Worm (Caenorhabditis elegans) whole organism, early embryonic: Measurements from ENCODE around the gene fbxb-92.

Experiments used
- B0310.2 ChIP-seq: sonication (generic microtip); optimal IDR thresholded peaks from 2 replicates; lab custom pipeline; 2016; ENCODE audit warnings: mild to moderate bottlenecking, missing genetic modification characterization, missing compliant biosample characterization
- F13C5.2 ChIP-seq: sonication (generic microtip); optimal IDR thresholded peaks from 2 replicates; lab custom pipeline; 2017; ENCODE audit warnings: mild to moderate bottlenecking, missing genetic modification characterization, inconsistent platforms, missing compliant biosample characterization
- aly-1 ChIP-seq: sonication (generic microtip); optimal IDR thresholded peaks from 2 replicates; lab custom pipeline; 2016; ENCODE audit warnings: missing genetic modification characterization, missing compliant biosample characterization
- ama-1 ChIP-seq: fragments of 150-350 bp; optimal IDR thresholded peaks from 2 replicates; lab custom pipeline; 2014
- ceh-13 ChIP-seq: fragments of 200-800 bp; sonication (Bioruptor generic); optimal IDR thresholded peaks from 2 replicates; lab custom pipeline; 2018; ENCODE audit warnings: mild to moderate bottlenecking, missing genetic modification characterization, missing compliant biosample characterization
- ceh-36 ChIP-seq: sonication (generic microtip); optimal IDR thresholded peaks from 2 replicates; lab custom pipeline; 2016; ENCODE audit warnings: missing genetic modification characterization, inconsistent platforms, missing compliant biosample characterization
- ets-7 ChIP-seq: sonication (generic microtip); optimal IDR thresholded peaks from 2 replicates; lab custom pipeline; 2016; ENCODE audit warnings: missing genotype, missing genetic modification characterization, missing compliant biosample characterization
- flt-1 ChIP-seq: fragments of 200-800 bp; sonication (Bioruptor generic); IDR thresholded peaks from 2 replicates; pipeline ENCODE4 v1.3.6; 2022; ENCODE audit warnings: missing genetic modification characterization, missing compliant biosample characterization
- hmbx-1 ChIP-seq: sonication (generic microtip); optimal IDR thresholded peaks from 2 replicates; lab custom pipeline; 2016; ENCODE audit warnings: mild to moderate bottlenecking, missing genetic modification characterization, missing compliant biosample characterization
- hmg-4 ChIP-seq: fragments of 200-800 bp; sonication (Bioruptor generic); optimal IDR thresholded peaks from 2 replicates; lab custom pipeline; 2018; ENCODE audit warnings: mild to moderate bottlenecking, missing genetic modification characterization, missing compliant biosample characterization
- hnd-1 ChIP-seq: sonication (generic microtip); optimal IDR thresholded peaks from 2 replicates; lab custom pipeline; 2016; ENCODE audit warnings: missing genetic modification characterization, missing compliant biosample characterization
- pes-1 ChIP-seq: fragments of 200-800 bp; sonication (Bioruptor generic); IDR thresholded peaks from 2 replicates; pipeline ENCODE4 v1.3.6; 2022; ENCODE audit warnings: missing genetic modification reagents, missing genetic modification characterization, missing compliant biosample characterization
- scrt-1 ChIP-seq: fragments of 200-800 bp; sonication (Bioruptor generic); IDR thresholded peaks from 2 replicates; pipeline ENCODE4 v1.3.6; 2022; ENCODE audit warnings: missing genetic modification characterization, missing compliant biosample characterization
- sea-1 ChIP-seq: fragments of 200-800 bp; sonication (Bioruptor generic); conservative IDR thresholded peaks from 2 replicates; pipeline ENCODE4 v1.3.6; 2022; ENCODE audit warnings: missing genetic modification characterization, missing compliant biosample characterization
- tbx-11 ChIP-seq: fragments of 200-800 bp; sonication (Bioruptor generic); IDR thresholded peaks from 2 replicates; pipeline ENCODE4 v1.3.6; 2022; ENCODE audit warnings: missing genetic modification characterization, missing compliant biosample characterization
- tbx-37 ChIP-seq: fragments of 200-800 bp; sonication (Bioruptor generic); conservative IDR thresholded peaks from 2 replicates; pipeline ENCODE4 v1.3.6; 2022; ENCODE audit warnings: missing genetic modification reagents, missing genetic modification characterization, missing compliant biosample characterization
- tra-4 ChIP-seq: sonication (generic microtip); optimal IDR thresholded peaks from 2 replicates; lab custom pipeline; 2017; ENCODE audit warnings: missing genetic modification characterization, missing compliant biosample characterization

The fbxb-92 gene

ce11 chrII:3743684-3744200, 3.6 kb downstream of the fbxb-92 start, which contains the start of gene nta-1:
Gene nta-1 (minus strand): TSS chrII:3743814.
- TF ChIP-seq ceh-13 (GFP tag; lab: Kevin White, UChicago) (no peak), aly-1 (tag; lab: Kevin White, UChicago) (no peak), tra-4 (no peak), sea-1 (no peak), tbx-11 (GFP tag; lab: Robert Waterston, UW) (no peak), F13C5.2 (tag; lab: Kevin White, UChicago) (no peak), flt-1 (no peak), scrt-1 (GFP tag; lab: Robert Waterston, UW) (no peak), hmg-4 (GFP tag; lab: Kevin White, UChicago) (no peak), hnd-1 (no peak), pes-1 (no peak), ceh-36 (tag; lab: Kevin White, UChicago) (no peak), B0310.2 (tag; lab: Kevin White, UChicago) (no peak), ets-7 (tag; lab: Kevin White, UChicago) (no peak), tbx-37 (GFP tag; lab: Robert Waterston, UW) (no peak), hmbx-1 (tag; lab: Kevin White, UChicago) (no peak), ama-1 (lab: Kevin White, UChicago) (no peak)

- TF ChIP-seq hmg-4 (GFP tag; lab: Kevin White, UChicago) (no peak), ama-1 (lab: Kevin White, UChicago) (no peak), ceh-36 (tag; lab: Kevin White, UChicago) (no peak), B0310.2 (tag; lab: Kevin White, UChicago) (no peak), flt-1 (no peak), scrt-1 (GFP tag; lab: Robert Waterston, UW) (no peak), tbx-11 (GFP tag; lab: Robert Waterston, UW) (no peak)
These were observed 5.7 kb downstream of the fbxb-92 start, which contains the start of gene F12E12.1 for ce11 chrII:3741584-3741983. Gene F12E12.1 (plus strand): TSS chrII:3741884.

DNA sequence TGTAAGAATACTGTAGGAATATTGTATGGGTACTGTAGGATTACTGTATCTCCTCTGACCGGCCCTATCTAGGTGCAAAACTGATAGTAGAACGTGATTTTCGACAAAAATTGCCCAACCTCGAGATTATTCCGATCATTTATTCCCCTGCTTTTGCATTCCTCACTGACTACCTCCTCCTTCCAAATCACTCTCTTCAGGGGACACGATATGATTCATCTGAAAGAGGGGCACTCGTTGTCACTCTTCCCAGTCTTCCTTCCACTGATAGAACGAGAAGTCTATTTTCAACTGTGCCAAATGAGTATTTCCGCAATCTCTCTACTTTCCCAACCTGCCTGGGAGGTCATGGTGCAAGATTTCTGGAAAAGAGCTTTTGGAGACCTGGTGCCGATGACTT, 7.7 kb downstream of the fbxb-92 start, which contains the start of gene F12E12.2:
TSS of gene F12E12.2 (plus strand) at position 301 of the 400 bp plus-strand sequence.
- no peak for TF ChIP-seq F13C5.2 (tag; lab: Kevin White, UChicago)
- no peak for TF ChIP-seq ets-7 (tag; lab: Kevin White, UChicago)
- TF ChIP-seq aly-1 (tag; lab: Kevin White, UChicago), result no peak
- TF ChIP-seq hnd-1, result no peak
- no peak for TF ChIP-seq pes-1
- TF ChIP-seq tra-4, result no peak
- no peak for TF ChIP-seq tbx-11 (GFP tag; lab: Robert Waterston, UW)
- no peak for TF ChIP-seq hmbx-1 (tag; lab: Kevin White, UChicago)
- no peak for TF ChIP-seq ama-1 (lab: Kevin White, UChicago)
- TF ChIP-seq ceh-36 (tag; lab: Kevin White, UChicago), result no peak
- no peak for TF ChIP-seq tbx-37 (GFP tag; lab: Robert Waterston, UW)
- TF ChIP-seq ceh-13 (GFP tag; lab: Kevin White, UChicago), result no peak
- TF ChIP-seq hmg-4 (GFP tag; lab: Kevin White, UChicago), result no peak

- TF ChIP-seq tra-4 (no peak), sea-1 (no peak), tbx-11 (GFP tag; lab: Robert Waterston, UW) (no peak), ama-1 (lab: Kevin White, UChicago) (no peak), ets-7 (tag; lab: Kevin White, UChicago) (no peak), ceh-13 (GFP tag; lab: Kevin White, UChicago) (no peak), hmg-4 (GFP tag; lab: Kevin White, UChicago) (no peak), B0310.2 (tag; lab: Kevin White, UChicago) (no peak), tbx-37 (GFP tag; lab: Robert Waterston, UW) (no peak), flt-1 (no peak), F13C5.2 (tag; lab: Kevin White, UChicago) (no peak), hnd-1 (no peak), pes-1 (no peak)
These were observed 10.4 kb downstream of the fbxb-92 start, which contains the start of gene F12E12.6 for ce11 chrII:3736893-3737375. Gene F12E12.6 (minus strand): TSS chrII:3736943.

- TF ChIP-seq hmbx-1 (tag; lab: Kevin White, UChicago) (no peak), tra-4 (no peak), ceh-13 (GFP tag; lab: Kevin White, UChicago) (no peak), F13C5.2 (tag; lab: Kevin White, UChicago) (no peak), flt-1 (no peak)
These were observed 15.6 kb downstream of the fbxb-92 start, which contains the start of the genes sdz-12 and bath-31 for ce11 chrII:3731723-3732122. Gene sdz-12 (minus strand): TSS chrII:3731823. Gene bath-31 (plus strand): TSS chrII:3731973.

DNA sequence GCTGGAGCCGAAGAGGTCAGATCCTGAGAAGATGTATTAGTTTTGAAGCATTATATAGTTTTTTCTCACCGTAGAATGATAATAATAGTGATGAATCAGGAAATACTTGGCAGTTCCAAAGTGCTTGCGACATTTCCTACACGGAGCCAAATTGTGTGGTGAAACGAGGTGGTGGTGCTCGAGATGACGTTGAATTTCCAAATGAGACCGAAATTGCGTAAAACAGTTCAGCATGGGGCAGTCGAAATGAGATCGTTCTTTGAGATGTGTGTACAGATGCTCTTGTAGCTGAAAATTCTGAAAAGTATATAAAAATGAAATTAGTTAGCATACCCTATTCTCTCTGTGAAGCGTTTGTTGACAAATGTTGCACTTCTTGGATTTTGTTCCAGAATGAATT, 19.3 kb downstream of the fbxb-92 start, which contains the start of gene C46E10.8:
TSS of gene C46E10.8 (minus strand) at position 101 of the 400 bp plus-strand sequence.
- TF ChIP-seq tra-4 (no peak), pes-1 (no peak), scrt-1 (GFP tag; lab: Robert Waterston, UW) (no peak), hnd-1 (no peak), tbx-11 (GFP tag; lab: Robert Waterston, UW) (no peak), ceh-13 (GFP tag; lab: Kevin White, UChicago) (no peak), F13C5.2 (tag; lab: Kevin White, UChicago) (no peak), sea-1 (no peak), hmbx-1 (tag; lab: Kevin White, UChicago) (no peak), ceh-36 (tag; lab: Kevin White, UChicago) (no peak), hmg-4 (GFP tag; lab: Kevin White, UChicago) (no peak), aly-1 (tag; lab: Kevin White, UChicago) (no peak), B0310.2 (tag; lab: Kevin White, UChicago) (no peak)

DNA sequence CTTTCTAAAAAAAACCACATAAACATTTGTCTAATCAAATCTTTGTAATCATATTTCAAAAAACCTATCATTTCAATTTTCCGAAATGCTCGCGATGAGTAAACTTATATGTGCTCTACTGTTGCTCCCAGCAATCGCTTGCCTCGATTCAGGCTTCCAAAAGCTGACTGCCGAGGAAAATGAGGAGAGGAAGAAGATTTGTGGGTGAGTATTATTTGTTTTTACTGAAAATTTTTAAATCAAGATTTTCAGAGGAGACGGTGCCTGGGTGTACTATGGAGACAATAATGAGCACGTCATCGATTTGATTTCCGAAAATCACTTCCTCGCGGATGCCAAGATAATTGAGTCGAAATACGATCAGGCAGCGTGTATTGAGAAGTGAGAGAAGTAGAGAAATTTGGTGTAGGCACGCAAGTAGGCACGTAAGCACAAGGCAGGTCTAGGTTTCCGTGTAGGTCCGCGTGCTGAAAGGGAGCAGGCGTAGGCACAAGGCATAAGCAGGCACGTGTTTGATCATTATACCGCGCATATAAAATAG, 23.1 kb downstream of the fbxb-92 start, which contains the start of gene C46E10.1:
TSS of gene C46E10.1 (plus strand) at position 51 of the 541 bp plus-strand sequence.
- no peak for TF ChIP-seq tbx-11 (GFP tag; lab: Robert Waterston, UW)
- TF ChIP-seq pes-1, result no peak
- TF ChIP-seq sea-1, result no peak
- TF ChIP-seq F13C5.2 (tag; lab: Kevin White, UChicago), result no peak
- TF ChIP-seq hmg-4 (GFP tag; lab: Kevin White, UChicago), result no peak
- TF ChIP-seq B0310.2 (tag; lab: Kevin White, UChicago), result no peak
- TF ChIP-seq ceh-13 (GFP tag; lab: Kevin White, UChicago), result no peak
- no peak for TF ChIP-seq flt-1
- no peak for TF ChIP-seq hmbx-1 (tag; lab: Kevin White, UChicago)
- no peak for TF ChIP-seq scrt-1 (GFP tag; lab: Robert Waterston, UW)
- TF ChIP-seq tra-4, result no peak
- TF ChIP-seq hnd-1, result no peak
- no peak for TF ChIP-seq aly-1 (tag; lab: Kevin White, UChicago)
